Fruit fly (Drosophila melanogaster) whole organism, prepupa: ENCODE measurements around the gene CG4101.

ENCODE experiments used
- CG11762 ChIP-seq: fragments of 200-800 bp; sonication (Bioruptor generic); optimal IDR thresholded peaks from 3 replicates; lab custom pipeline; 2016; ENCODE audit warnings: missing biosample characterization, missing genetic modification characterization; ENCODE audit not compliant: insufficient read depth
- CG6792 ChIP-seq: fragments of 200-800 bp; sonication (Bioruptor generic); optimal IDR thresholded peaks from 3 replicates; lab custom pipeline; 2016; ENCODE audit warnings: missing biosample characterization, missing genetic modification characterization
- Eip93F ChIP-seq: fragments of 200-800 bp; sonication (Bioruptor generic); optimal IDR thresholded peaks from 2 replicates; lab custom pipeline; 2016; ENCODE audit warnings: missing biosample characterization, mild to moderate bottlenecking, missing genetic modification characterization
- svp ChIP-seq: fragments of 200-800 bp; sonication (Bioruptor generic); peaks from one replicate; lab custom pipeline; 2016; ENCODE audit warnings: missing biosample characterization, missing genetic modification characterization

dm6 chr3L:16644505-16644904, 32.2 kb downstream of the CG4101 start:
- TF ChIP-seq Eip93F (GFP tag; lab: Kevin White, UChicago) (no peak), CG11762 (no peak), CG6792 (no peak), svp (peak; percentile 67)
